Worm (Caenorhabditis elegans): ENCODE data around the gene phat-5.

phat-5 gene

ce11 chrV:4106688-4107087 lies 15.6 kb downstream of the phat-5 start:
- TF ChIP-seq ceh-30 (tag; optimal IDR thresholded peaks at IDR 0.05) (no peak), pha-4 (tag; optimal IDR thresholded peaks at IDR 0.05) (no peak), C38D4.7 (GFP tag; optimal IDR thresholded peaks at IDR 0.05) (no peak), ztf-16 (tag; optimal IDR thresholded peaks at IDR 0.05) (no peak), ceh-14 (tag; optimal IDR thresholded peaks at IDR 0.05) (no peak), dve-1 (tag; optimal IDR thresholded peaks at IDR 0.05) (no peak), fkh-10 (GFP tag; optimal IDR thresholded peaks at IDR 0.05) (no peak), ceh-34 (tag; optimal IDR thresholded peaks at IDR 0.05) (no peak), odd-2 (tag; optimal IDR thresholded peaks at IDR 0.05) (no peak), pax-1 (tag; optimal IDR thresholded peaks at IDR 0.05) (no peak), nhr-232 (tag; optimal IDR thresholded peaks at IDR 0.05) (no peak), pat-9 (tag; optimal IDR thresholded peaks at IDR 0.05) (no peak), K09A11.1 (tag; optimal IDR thresholded peaks at IDR 0.05; ENCODE audit: insufficient read depth) (no peak), ceh-48 (tag; optimal IDR thresholded peaks at IDR 0.05) (no peak), ceh-9 (tag; optimal IDR thresholded peaks at IDR 0.05) (no peak), Y22D7AL.16 (tag; optimal IDR thresholded peaks at IDR 0.05) (no peak), nhr-11 (tag; optimal IDR thresholded peaks at IDR 0.05) (no peak), ceh-18 (tag; optimal IDR thresholded peaks at IDR 0.05) (no peak), fkh-6 (tag; optimal IDR thresholded peaks at IDR 0.05) (no peak), T23F11.4 (GFP tag; optimal IDR thresholded peaks at IDR 0.05) (no peak)

ce11 chrV:4104298-4104697 lies 18.0 kb downstream of the phat-5 start, which contains the start of gene srj-39:
Gene srj-39 (plus strand): TSS chrV:4104598.
- TF ChIP-seq pat-9 (tag; optimal IDR thresholded peaks at IDR 0.05) (no peak), elt-2 (tag; optimal IDR thresholded peaks at IDR 0.05) (no peak), unc-86 (tag; optimal IDR thresholded peaks at IDR 0.05) (no peak), mec-3 (tag; optimal IDR thresholded peaks at IDR 0.05; ENCODE audit: borderline replicate concordance) (no peak), ceh-18 (tag; optimal IDR thresholded peaks at IDR 0.05) (no peak), pha-2 (tag; optimal IDR thresholded peaks at IDR 0.05) (no peak), ceh-2 (tag; optimal IDR thresholded peaks at IDR 0.05) (no peak)

- TF ChIP-seq syd-9 (tag; optimal IDR thresholded peaks at IDR 0.05) (no peak), nhr-232 (tag; optimal IDR thresholded peaks at IDR 0.05) (no peak), pha-4 (tag; optimal IDR thresholded peaks at IDR 0.05) (no peak), pat-9 (tag; optimal IDR thresholded peaks at IDR 0.05) (no peak), dmd-4 (tag; optimal IDR thresholded peaks at IDR 0.05; ENCODE audit: borderline replicate concordance) (no peak), che-1 (tag; optimal IDR thresholded peaks at IDR 0.05) (no peak), pqm-1 (tag; optimal IDR thresholded peaks at IDR 0.05) (no peak)
Measured at ce11 chrV:4101567-4101966, 20.7 kb downstream of the phat-5 start, which contains the start of gene srj-40. Gene srj-40 (plus strand): TSS chrV:4101867.

ce11 chrV:4094740-4095139 lies 27.6 kb downstream of the phat-5 start, which contains the start of gene nhr-181:
Gene nhr-181 (plus strand): TSS chrV:4095040.
- TF ChIP-seq npax-4 (tag; optimal IDR thresholded peaks at IDR 0.05): no peak

- TF ChIP-seq ceh-22 (tag; optimal IDR thresholded peaks at IDR 0.05): no peak
- no peak for TF ChIP-seq elt-4 (tag; optimal IDR thresholded peaks at IDR 0.05)
- TF ChIP-seq hlh-30 (tag; optimal IDR thresholded peaks at IDR 0.05; ENCODE audit: insufficient read depth): no peak
Measured at ce11 chrV:4082952-4083351, 39.4 kb downstream of the phat-5 start, which contains the start of gene F38H12.5. Gene F38H12.5 (minus strand): TSS chrV:4083052.

ce11 chrV:4081283-4081682 lies 41.0 kb downstream of the phat-5 start, which contains the start of gene srh-211:
Gene srh-211 (minus strand): TSS chrV:4081383.
- no peak for TF ChIP-seq ttx-3 (tag; optimal IDR thresholded peaks at IDR 0.05)
- TF ChIP-seq gmeb-2 (tag; optimal IDR thresholded peaks at IDR 0.05): no peak
- no peak for TF ChIP-seq ceh-22 (tag; optimal IDR thresholded peaks at IDR 0.05)
- TF ChIP-seq pha-4 (tag; optimal IDR thresholded peaks at IDR 0.05): no peak

All from whole organism, late embryonic.